Worm (Caenorhabditis elegans): ENCODE measurements around the gene scd-2.

ce11 chrV:6602556-6603062 is 30.4 kb upstream of the scd-2 start, which contains the start of gene ZK1055.6:
- TF ChIP-seq ama-1 (optimal IDR thresholded peaks at IDR 0.05) = no peak
- no peak for TF ChIP-seq B0310.2 (tag; optimal IDR thresholded peaks at IDR 0.05)

Data from whole organism, early embryonic.